Worm (Caenorhabditis elegans) whole organism, L3 larva: ENCODE measurements around the gene C41G11.1.

Experiments
- R02D3.7 ChIP-seq: fragments of 150-350 bp; optimal IDR thresholded peaks from 2 replicates; lab custom pipeline; 2014; ENCODE audit warnings: missing biosample characterization, missing genetic modification characterization
- ZK546.5 ChIP-seq: sonication (generic microtip); optimal IDR thresholded peaks from 2 replicates; lab custom pipeline; 2017; ENCODE audit warnings: missing biosample characterization, missing genetic modification characterization
- aly-2 ChIP-seq: fragments of 150-350 bp; optimal IDR thresholded peaks from 2 replicates; lab custom pipeline; 2014; ENCODE audit warnings: missing biosample characterization, missing genetic modification characterization
- ama-1 ChIP-seq: fragments of 150-350 bp; optimal IDR thresholded peaks from 2 replicates; lab custom pipeline; 2018
- ceh-16 ChIP-seq: sonication (generic microtip); optimal IDR thresholded peaks from 2 replicates; lab custom pipeline; 2017; ENCODE audit warnings: missing biosample characterization, missing genetic modification characterization
- ceh-28 ChIP-seq: fragments of 150-350 bp; optimal IDR thresholded peaks from 2 replicates; lab custom pipeline; 2014; ENCODE audit warnings: missing biosample characterization, missing genetic modification reagents, missing genetic modification characterization
- ceh-82 ChIP-seq: fragments of 150-350 bp; optimal IDR thresholded peaks from 2 replicates; lab custom pipeline; 2014; ENCODE audit warnings: missing biosample characterization, missing genetic modification characterization
- daf-12 ChIP-seq: fragments of 150-350 bp; optimal IDR thresholded peaks from 2 replicates; lab custom pipeline; 2014; ENCODE audit warnings: missing biosample characterization, missing genetic modification reagents, missing genetic modification characterization
- egl-27 ChIP-seq: sonication (generic microtip); optimal IDR thresholded peaks from 4 replicates; lab custom pipeline; 2017; ENCODE audit warnings: missing biosample characterization, missing genetic modification reagents, missing genetic modification characterization
- egl-5 ChIP-seq: fragments of 150-350 bp; optimal IDR thresholded peaks from 2 replicates; lab custom pipeline; 2017; ENCODE audit warnings: missing biosample characterization, missing genetic modification reagents, missing genetic modification characterization, inconsistent platforms
- elt-1 ChIP-seq: fragments of 150-350 bp; optimal IDR thresholded peaks from 2 replicates; lab custom pipeline; 2014; ENCODE audit warnings: missing biosample characterization, missing genetic modification characterization
- elt-2 ChIP-seq: sonication (generic microtip); optimal IDR thresholded peaks from 2 replicates; lab custom pipeline; 2016; ENCODE audit warnings: missing genetic modification reagents, mild to moderate bottlenecking, missing genetic modification characterization, missing compliant biosample characterization
- elt-3 ChIP-seq, 3 experiments: fragments of 150-350 bp in 1 of 3; sonication (generic microtip) in 2 of 3; optimal IDR thresholded peaks; 2 replicates in 2 of 3; 4 replicates in 1 of 3; lab custom pipeline; 2014 to 2017; ENCODE audit warnings: missing biosample characterization in 3 of 3, missing genetic modification characterization in 3 of 3
- eor-1 ChIP-seq, 2 experiments: fragments of 150-350 bp; optimal IDR thresholded peaks; 2 replicates each; lab custom pipeline; 2014 to 2018; ENCODE audit warnings: missing biosample characterization in 2 of 2, missing genetic modification characterization in 2 of 2
- fkh-10 ChIP-seq: sonication (generic microtip); optimal IDR thresholded peaks from 2 replicates; lab custom pipeline; 2017; ENCODE audit warnings: missing biosample characterization, missing genetic modification reagents, missing genetic modification characterization
- fkh-2 ChIP-seq: fragments of 150-350 bp; optimal IDR thresholded peaks from 2 replicates; lab custom pipeline; 2014; ENCODE audit warnings: missing biosample characterization, missing genetic modification reagents, missing genetic modification characterization
- fos-1 ChIP-seq: fragments of 150-350 bp; optimal IDR thresholded peaks from 2 replicates; lab custom pipeline; 2014; ENCODE audit warnings: missing biosample characterization, missing genetic modification characterization
- hmg-11 ChIP-seq: sonication (generic microtip); optimal IDR thresholded peaks from 2 replicates; lab custom pipeline; 2016; ENCODE audit warnings: missing genetic modification characterization, missing compliant biosample characterization
- jun-1 ChIP-seq: fragments of 150-350 bp; optimal IDR thresholded peaks from 2 replicates; lab custom pipeline; 2014; ENCODE audit warnings: missing biosample characterization, missing genetic modification reagents, missing genetic modification characterization
- lin-15B ChIP-seq: fragments of 150-350 bp; optimal IDR thresholded peaks from 2 replicates; lab custom pipeline; 2014; ENCODE audit warnings: missing biosample characterization, missing genetic modification characterization
- lin-39 ChIP-seq: fragments of 150-350 bp; optimal IDR thresholded peaks from 2 replicates; lab custom pipeline; 2018; ENCODE audit warnings: missing biosample characterization, missing genetic modification reagents, missing genetic modification characterization
- lsy-12 ChIP-seq: sonication (generic microtip); optimal IDR thresholded peaks from 2 replicates; lab custom pipeline; 2016; ENCODE audit warnings: mild to moderate bottlenecking, missing genetic modification characterization, missing compliant biosample characterization
- mdl-1 ChIP-seq: fragments of 150-350 bp; optimal IDR thresholded peaks from 2 replicates; lab custom pipeline; 2014; ENCODE audit warnings: missing biosample characterization, missing genetic modification characterization
- nfya-1 ChIP-seq: sonication (generic microtip); optimal IDR thresholded peaks from 2 replicates; lab custom pipeline; 2017; ENCODE audit warnings: missing genetic modification characterization, mild to moderate bottlenecking, missing compliant biosample characterization, antibody characterized with exemption, moderate library complexity; ENCODE audit not compliant: insufficient read depth
- nhr-11 ChIP-seq: fragments of 150-350 bp; optimal IDR thresholded peaks from 2 replicates; lab custom pipeline; 2014; ENCODE audit warnings: missing biosample characterization, missing genetic modification characterization
- nhr-12 ChIP-seq: fragments of 150-350 bp; optimal IDR thresholded peaks from 2 replicates; lab custom pipeline; 2014; ENCODE audit warnings: missing biosample characterization, missing genetic modification characterization
- nhr-23 ChIP-seq: fragments of 150-350 bp; optimal IDR thresholded peaks from 2 replicates; lab custom pipeline; 2014; ENCODE audit warnings: missing biosample characterization, missing genetic modification reagents, missing genetic modification characterization
- nhr-25 ChIP-seq: sonication (generic microtip); optimal IDR thresholded peaks from 2 replicates; lab custom pipeline; 2017; ENCODE audit warnings: missing biosample characterization, missing genetic modification characterization
- nhr-28 ChIP-seq: fragments of 150-350 bp; optimal IDR thresholded peaks from 2 replicates; lab custom pipeline; 2014; ENCODE audit warnings: missing biosample characterization, missing genetic modification characterization
- nhr-43 ChIP-seq: sonication (generic microtip); optimal IDR thresholded peaks from 2 replicates; lab custom pipeline; 2016; ENCODE audit warnings: mild to moderate bottlenecking, missing genetic modification characterization, missing compliant biosample characterization; ENCODE audit not compliant: poor library complexity, severe bottlenecking
- nhr-67 ChIP-seq: fragments of 150-350 bp; optimal IDR thresholded peaks from 2 replicates; lab custom pipeline; 2014; ENCODE audit warnings: missing biosample characterization, missing genetic modification characterization
- nhr-77 ChIP-seq: fragments of 150-350 bp; optimal IDR thresholded peaks from 2 replicates; lab custom pipeline; 2014; ENCODE audit warnings: missing biosample characterization, missing genetic modification characterization
- pha-4 ChIP-seq: fragments of 150-350 bp; optimal IDR thresholded peaks from 2 replicates; lab custom pipeline; 2014; ENCODE audit warnings: missing biosample characterization, missing genetic modification reagents, missing genetic modification characterization
- pqm-1 ChIP-seq: fragments of 150-350 bp; optimal IDR thresholded peaks from 2 replicates; lab custom pipeline; 2017; ENCODE audit warnings: missing biosample characterization, missing genetic modification characterization, inconsistent platforms
- sea-2 ChIP-seq: fragments of 150-350 bp; sonication (generic microtip); optimal IDR thresholded peaks from 4 replicates; lab custom pipeline; 2014; ENCODE audit warnings: missing biosample characterization, missing genetic modification reagents, missing genetic modification characterization
- skn-1 ChIP-seq: fragments of 150-350 bp; optimal IDR thresholded peaks from 2 replicates; lab custom pipeline; 2014; ENCODE audit warnings: missing biosample characterization, missing genetic modification characterization
- snpc-4 ChIP-seq: fragments of 150-350 bp; optimal IDR thresholded peaks from 2 replicates; lab custom pipeline; 2014; ENCODE audit warnings: missing biosample characterization, missing genetic modification characterization
- tbx-2 ChIP-seq: sonication (generic microtip); optimal IDR thresholded peaks from 2 replicates; lab custom pipeline; 2016; ENCODE audit warnings: mild to moderate bottlenecking, missing genetic modification characterization, missing compliant biosample characterization
- unc-39 ChIP-seq: sonication (generic microtip); optimal IDR thresholded peaks from 4 replicates; lab custom pipeline; 2017; ENCODE audit warnings: missing biosample characterization, missing genetic modification characterization
- unc-62 ChIP-seq: fragments of 150-350 bp; sonication (generic microtip); optimal IDR thresholded peaks from 4 replicates; lab custom pipeline; 2014; ENCODE audit warnings: missing biosample characterization, missing genetic modification reagents, missing genetic modification characterization
- zag-1 ChIP-seq: fragments of 150-350 bp; optimal IDR thresholded peaks from 2 replicates; lab custom pipeline; 2014; ENCODE audit warnings: missing biosample characterization, missing genetic modification characterization
- ztf-11 ChIP-seq: fragments of 150-350 bp; optimal IDR thresholded peaks from 2 replicates; lab custom pipeline; 2014; ENCODE audit warnings: missing biosample characterization, missing genetic modification characterization
- ztf-4 ChIP-seq: fragments of 150-350 bp; optimal IDR thresholded peaks from 2 replicates; lab custom pipeline; 2014; ENCODE audit warnings: missing biosample characterization, missing genetic modification characterization

C41G11.1 gene

ce11 chrX:5699555-5699954, 20.5 kb downstream of the C41G11.1 start:
- no peak for TF ChIP-seq nhr-28 (tag; lab: Kevin White, UChicago)
- TF ChIP-seq fkh-2 (tag; lab: Kevin White, UChicago): no peak
- no peak for TF ChIP-seq unc-39
- no peak for TF ChIP-seq fos-1 (tag; lab: Kevin White, UChicago)
- TF ChIP-seq nhr-23 (tag; lab: Kevin White, UChicago): no peak
- TF ChIP-seq mdl-1: no peak
- TF ChIP-seq fkh-10: no peak
- no peak for TF ChIP-seq skn-1 (tag; lab: Kevin White, UChicago)
- TF ChIP-seq ZK546.5 (tag; lab: Kevin White, UChicago): no peak
- TF ChIP-seq sea-2 (GFP tag; lab: Kevin White, UChicago): no peak
- no peak for TF ChIP-seq ceh-16 (tag; lab: Kevin White, UChicago)
- no peak for TF ChIP-seq ceh-82 (tag; lab: Kevin White, UChicago)
- TF ChIP-seq elt-2 (tag; lab: Kevin White, UChicago): no peak
- no peak for TF ChIP-seq aly-2 (tag; lab: Kevin White, UChicago)
- TF ChIP-seq lin-15B (tag; lab: Kevin White, UChicago): no peak
- TF ChIP-seq ama-1 (lab: Kevin White, UChicago): no peak
- TF ChIP-seq pha-4 (tag; lab: Kevin White, UChicago): no peak
- no peak for TF ChIP-seq nhr-25 (tag; lab: Kevin White, UChicago)
- no peak for TF ChIP-seq eor-1 (tag; optimal IDR thresholded peaks at IDR 0.05; lab: Kevin White, UChicago)

DNA sequence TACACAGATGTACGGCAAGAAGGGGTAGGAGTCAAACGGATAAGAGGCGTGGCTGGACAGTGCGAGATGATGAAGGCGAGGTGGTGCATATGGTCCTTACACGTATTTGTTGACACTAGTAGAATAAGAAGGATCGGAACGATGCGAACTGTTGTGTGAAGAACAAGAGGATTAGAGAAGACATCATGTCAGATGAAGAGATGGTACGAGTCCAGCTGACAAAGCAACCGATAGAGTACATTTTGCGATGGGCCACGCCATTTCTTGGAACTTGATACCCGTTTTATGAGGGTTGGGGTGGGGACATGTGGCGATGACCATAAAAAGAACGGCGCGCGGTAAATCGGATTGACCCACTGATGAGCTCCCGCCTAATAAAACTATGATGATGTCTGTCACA, 21.6 kb downstream of the C41G11.1 start:
- TF ChIP-seq egl-5 (tag; lab: Kevin White, UChicago): no peak
- TF ChIP-seq nhr-28 (tag; lab: Kevin White, UChicago): no peak
- no peak for TF ChIP-seq egl-27 (tag; lab: Kevin White, UChicago)

DNA sequence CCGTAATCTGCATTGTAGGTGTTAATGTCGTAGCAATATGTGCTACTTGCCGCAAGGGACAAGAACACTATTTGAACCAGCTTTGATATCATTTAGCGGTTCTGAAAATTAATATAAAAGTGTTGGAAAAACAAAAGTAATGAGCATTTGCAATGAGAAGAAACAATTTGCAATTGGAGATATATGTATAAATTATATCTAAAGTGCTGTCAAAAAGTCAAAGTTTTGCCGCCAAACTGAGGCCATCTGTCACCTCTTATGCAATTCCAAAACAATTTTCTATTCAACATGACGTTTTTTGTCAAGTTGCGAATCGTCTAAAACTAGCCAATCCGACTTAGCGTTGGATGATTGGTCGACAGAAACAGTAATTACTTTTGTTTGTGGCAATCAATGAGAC, 22.8 kb downstream of the C41G11.1 start, which contains the start of gene W01C8.5:
TSS of gene W01C8.5 (minus strand) at position 101 of the 400 bp plus-strand sequence.
- TF ChIP-seq elt-1 (no peak), mdl-1 (no peak), tbx-2 (tag; lab: Kevin White, UChicago) (no peak), lsy-12 (tag; lab: Kevin White, UChicago) (no peak), nhr-28 (tag; lab: Kevin White, UChicago) (no peak), nhr-43 (tag; lab: Kevin White, UChicago) (no peak), egl-5 (tag; lab: Kevin White, UChicago) (no peak), ztf-4 (tag; lab: Kevin White, UChicago) (no peak), jun-1 (tag; lab: Kevin White, UChicago) (no peak), nhr-67 (no peak), ceh-28 (tag; lab: Kevin White, UChicago) (no peak), fkh-10 (no peak), eor-1 (tag; optimal IDR thresholded peaks at IDR 0.05; lab: Kevin White, UChicago) (no peak), ceh-82 (tag; lab: Kevin White, UChicago) (no peak), lin-39 (tag; lab: Kevin White, UChicago) (no peak), hmg-11 (tag; lab: Kevin White, UChicago) (no peak), elt-3 (tag; optimal IDR thresholded peaks at IDR 0.05; lab: Kevin White, UChicago) (no peak), nhr-11 (tag; lab: Kevin White, UChicago) (no peak)

DNA sequence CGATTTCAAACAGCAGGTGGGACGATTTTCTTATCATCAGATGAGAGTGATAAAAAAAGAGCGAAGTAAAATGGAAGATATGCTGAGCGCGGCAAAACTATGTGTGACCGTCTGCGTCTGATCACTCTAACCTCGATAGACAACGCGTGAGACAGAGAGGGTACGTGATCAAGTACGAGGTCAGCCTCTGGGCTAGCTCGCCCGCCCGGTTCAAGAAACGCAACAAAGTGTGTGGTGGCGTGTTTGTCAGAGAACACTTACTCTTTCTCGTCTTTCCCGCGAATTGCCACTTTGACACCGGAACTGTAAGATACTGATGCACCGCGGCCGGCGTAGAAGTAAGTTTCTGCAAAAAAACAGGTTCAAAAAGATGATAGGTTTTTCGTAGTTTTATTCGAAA, 23.8 kb downstream of the C41G11.1 start:
- TF ChIP-seq sea-2 (GFP tag; lab: Kevin White, UChicago) (no peak), aly-2 (tag; lab: Kevin White, UChicago) (no peak), lsy-12 (tag; lab: Kevin White, UChicago) (no peak), fkh-10 (no peak), ceh-16 (tag; lab: Kevin White, UChicago) (no peak), pqm-1 (peak; percentile 60), zag-1 (no peak), mdl-1 (peak; percentile 66), nhr-12 (tag; lab: Kevin White, UChicago) (no peak), daf-12 (no peak), elt-3 (tag; optimal IDR thresholded peaks at IDR 0.05; lab: Kevin White, UChicago) (no peak), fos-1 (tag; lab: Kevin White, UChicago) (no peak), pha-4 (tag; lab: Kevin White, UChicago) (peak; percentile 49), unc-39 (no peak), ztf-4 (tag; lab: Kevin White, UChicago) (no peak), nhr-11 (tag; lab: Kevin White, UChicago) (no peak), lin-39 (tag; lab: Kevin White, UChicago) (peak; percentile 28), unc-62 (GFP tag; lab: Kevin White, UChicago) (peak; percentile 23), R02D3.7 (tag; lab: Kevin White, UChicago) (no peak), jun-1 (tag; lab: Kevin White, UChicago) (peak; percentile 80), nhr-23 (tag; lab: Kevin White, UChicago) (peak; percentile 67), eor-1 (tag; optimal IDR thresholded peaks at IDR 0.05; lab: Kevin White, UChicago) (no peak), ztf-11 (no peak), nhr-43 (tag; lab: Kevin White, UChicago) (peak; percentile 48), skn-1 (tag; lab: Kevin White, UChicago) (no peak), elt-2 (tag; lab: Kevin White, UChicago) (peak; percentile 89), nhr-67 (no peak), snpc-4 (tag; lab: Kevin White, UChicago) (no peak), nhr-28 (tag; lab: Kevin White, UChicago) (no peak), ZK546.5 (tag; lab: Kevin White, UChicago) (no peak), nhr-77 (no peak), ceh-82 (tag; lab: Kevin White, UChicago) (no peak), nfya-1 (tag; lab: Kevin White, UChicago) (peak; percentile 13), egl-27 (tag; lab: Kevin White, UChicago) (peak; percentile 18), tbx-2 (tag; lab: Kevin White, UChicago) (no peak)
